Fruit fly (Drosophila melanogaster): ENCODE results near the gene DIP-iota.

DIP-iota gene

dm6 chr2L:6612477-6613004, 9.0 kb downstream of the DIP-iota start (continued):
- TF ChIP-seq Trl (optimal IDR thresholded peaks at IDR 0.05) (peak in 1 of 2 experiments; percentile 53), Trl (GFP tag; optimal IDR thresholded peaks at IDR 0.05) (peak; percentile 100), nom (GFP tag; optimal IDR thresholded peaks at IDR 0.05) (peak; percentile 100), CG9797 (GFP tag; optimal IDR thresholded peaks at IDR 0.05) (peak; percentile 96), wdn (GFP tag; IDR thresholded peaks at IDR 0.05) (peak; percentile 100), CG10321 (GFP tag; IDR thresholded peaks at IDR 0.05) (peak; percentile 95), CG4617 (GFP tag; optimal IDR thresholded peaks at IDR 0.05; ENCODE audit: borderline replicate concordance) (peak; percentile 100), kni (GFP tag; optimal IDR thresholded peaks at IDR 0.05) (peak; percentile 100), CG10543 (GFP tag; optimal IDR thresholded peaks at IDR 0.05) (peak; percentile 100), H15 (GFP tag; IDR thresholded peaks at IDR 0.05) (peak; percentile 100), CG17361 (GFP tag; IDR thresholded peaks at IDR 0.05) (peak; percentile 100), vfl (GFP tag; optimal IDR thresholded peaks at IDR 0.05) (peak; percentile 100), her (GFP tag; optimal IDR thresholded peaks at IDR 0.05) (peak; percentile 99), ato (GFP tag; IDR thresholded peaks at IDR 0.05; ENCODE audit: partially characterized antibody) (peak; percentile 70; the same call in 1 of the 2 replicates), Mad (GFP tag; optimal IDR thresholded peaks at IDR 0.05) (peak; percentile 100), Gsc (GFP tag; IDR thresholded peaks at IDR 0.05) (peak; percentile 99), CG6791 (GFP tag; IDR thresholded peaks at IDR 0.05; ENCODE audit: partially characterized antibody) (peak; percentile 56; the same call in 1 of the 3 replicates), B-H1 (GFP tag; IDR thresholded peaks at IDR 0.05) (peak; percentile 100), dmrt99B (tag; optimal IDR thresholded peaks at IDR 0.05) (peak; percentile 100), az2 (GFP tag; optimal IDR thresholded peaks at IDR 0.05) (peak; percentile 100), CG1602 (GFP tag; optimal IDR thresholded peaks at IDR 0.05) (peak; percentile 100), CG13775 (GFP tag; optimal IDR thresholded peaks at IDR 0.05) (peak; percentile 100), CG31224 (GFP tag; IDR thresholded peaks at IDR 0.05) (peak; percentile 99), CG17802 (tag; optimal IDR thresholded peaks at IDR 0.05) (peak; percentile 95), dysf (GFP tag; IDR thresholded peaks at IDR 0.05) (peak; percentile 100), kay (GFP tag; optimal IDR thresholded peaks at IDR 0.05) (peak; percentile 100), Ada2b (GFP tag; IDR thresholded peaks at IDR 0.05) (peak; percentile 100), cg (GFP tag; optimal IDR thresholded peaks at IDR 0.05) (peak; percentile 48), Doc3 (GFP tag; IDR thresholded peaks at IDR 0.05; ENCODE audit: partially characterized antibody) (no peak), cas (GFP tag; IDR thresholded peaks at IDR 0.05) (peak; percentile 100), Rfx (GFP tag; IDR thresholded peaks at IDR 0.05) (peak; percentile 100), mirr (GFP tag; optimal IDR thresholded peaks at IDR 0.05) (peak; percentile 100), Jarid2 (GFP tag; optimal IDR thresholded peaks at IDR 0.05) (peak; percentile 100), Dip3 (GFP tag; optimal IDR thresholded peaks at IDR 0.05) (peak; percentile 100), zen2 (GFP tag; IDR thresholded peaks at IDR 0.05; ENCODE audit: partially characterized antibody) (no peak), so (GFP tag; IDR thresholded peaks at IDR 0.05) (peak; percentile 100), Hr51 (GFP tag; optimal IDR thresholded peaks at IDR 0.05) (peak; percentile 100), Dek (tag; optimal IDR thresholded peaks at IDR 0.05) (peak; percentile 100), dmrt11E (tag; optimal IDR thresholded peaks at IDR 0.05) (peak; percentile 100), Antp (GFP tag; optimal IDR thresholded peaks at IDR 0.05) (peak; percentile 100), CG15514 (GFP tag; optimal IDR thresholded peaks at IDR 0.05) (peak; percentile 97), emc (GFP tag; optimal IDR thresholded peaks at IDR 0.05) (peak; percentile 100), tin (GFP tag; optimal IDR thresholded peaks at IDR 0.05) (peak; percentile 100), hbn (GFP tag; IDR thresholded peaks at IDR 0.05; ENCODE audit: partially characterized antibody) (no peak), CG34376 (GFP tag; optimal IDR thresholded peaks at IDR 0.05) (peak; percentile 100), HLH54F (GFP tag; optimal IDR thresholded peaks at IDR 0.05) (peak; percentile 100), CG7839 (tag; optimal IDR thresholded peaks at IDR 0.05) (peak; percentile 100), CG1832 (GFP tag; optimal IDR thresholded peaks at IDR 0.05) (peak; percentile 56), Tbp (GFP tag; optimal IDR thresholded peaks at IDR 0.05) (no peak), shn (GFP tag; optimal IDR thresholded peaks at IDR 0.05) (peak; percentile 100)
